Fruit fly (Drosophila melanogaster) ovary, adult (tissue): ENCODE results near the gene Cp7Fa.
A peak's percentile ranks its signal among the peaks of the same experiment; 100 is the strongest.

Experiments
- CG17801 ChIP-seq: fragments of 200-800 bp; optimal IDR thresholded peaks from 2 replicates; lab custom pipeline; 2019; ENCODE audit warnings: missing biosample characterization, mild to moderate bottlenecking, missing genetic modification characterization, moderate library complexity; ENCODE audit not compliant: partially characterized antibody

Gene Cp7Fa

dm6 chrX:8470588-8470987, at the start of gene Cp7Fa:
Gene Cp7Fa (plus strand): TSS chrX:8470888.
- no peak for TF ChIP-seq CG17801 (GFP tag; lab: Kevin White, UChicago)

dm6 chrX:8421449-8421795, 49.3 kb upstream of the Cp7Fa start:
- TF ChIP-seq CG17801 (GFP tag; lab: Kevin White, UChicago) = no peak

- no peak for TF ChIP-seq CG17801 (GFP tag; lab: Kevin White, UChicago)
Observed at dm6 chrX:8422643-8423042, 48.0 kb upstream of the Cp7Fa start.

dm6 chrX:8433709-8434108, 37.0 kb upstream of the Cp7Fa start, which contains the start of gene CG32712:
Gene CG32712 (minus strand): TSS chrX:8433809.
- no peak for TF ChIP-seq CG17801 (GFP tag; lab: Kevin White, UChicago)

- peak; percentile 89 for TF ChIP-seq CG17801 (GFP tag; lab: Kevin White, UChicago)
Observed at dm6 chrX:8436656-8437284, 33.9 kb upstream of the Cp7Fa start, which contains the start of gene CG1440. Gene CG1440 (plus strand): TSS chrX:8437057.

dm6 chrX:8437285-8438110, 33.2 kb upstream of the Cp7Fa start, which contains the start of gene Miga:
Gene Miga (minus strand): TSS chrX:8437820.
- TF ChIP-seq CG17801 (GFP tag; lab: Kevin White, UChicago) = peak; percentile 50

- TF ChIP-seq CG17801 (GFP tag; lab: Kevin White, UChicago) = no peak
Observed at dm6 chrX:8442161-8442560, 28.5 kb upstream of the Cp7Fa start, which contains the start of gene CG12123. Gene CG12123 (minus strand): TSS chrX:8442348.

- TF ChIP-seq CG17801 (GFP tag; lab: Kevin White, UChicago) = no peak
Observed at dm6 chrX:8442912-8443311, 27.8 kb upstream of the Cp7Fa start.

dm6 chrX:8444279-8444678, 26.4 kb upstream of the Cp7Fa start:
- no peak for TF ChIP-seq CG17801 (GFP tag; lab: Kevin White, UChicago)

- peak; percentile 9 for TF ChIP-seq CG17801 (GFP tag; lab: Kevin White, UChicago)
Observed at dm6 chrX:8444883-8445572, 25.7 kb upstream of the Cp7Fa start.

dm6 chrX:8447166-8447565, 23.5 kb upstream of the Cp7Fa start:
- no peak for TF ChIP-seq CG17801 (GFP tag; lab: Kevin White, UChicago)

dm6 chrX:8448171-8448570, 22.5 kb upstream of the Cp7Fa start:
- TF ChIP-seq CG17801 (GFP tag; lab: Kevin White, UChicago) = no peak

- TF ChIP-seq CG17801 (GFP tag; lab: Kevin White, UChicago) = no peak
Observed at dm6 chrX:8450214-8450904, 20.3 kb upstream of the Cp7Fa start.

dm6 chrX:8452163-8452562, 18.5 kb upstream of the Cp7Fa start:
- TF ChIP-seq CG17801 (GFP tag; lab: Kevin White, UChicago) = no peak
